Worm (Caenorhabditis elegans) whole organism, early embryonic: ENCODE data around the gene twk-5.
"Not testable (repeated sequence)": the region's sequence is repeated elsewhere in the genome, so short reads cannot be mapped to it uniquely, and the experiment has no call there.

Source experiments
- B0310.2 ChIP-seq: sonication (generic microtip); optimal IDR thresholded peaks from 2 replicates; lab custom pipeline; 2016; ENCODE audit warnings: mild to moderate bottlenecking, missing genetic modification characterization, missing compliant biosample characterization
- F13C5.2 ChIP-seq: sonication (generic microtip); optimal IDR thresholded peaks from 2 replicates; lab custom pipeline; 2017; ENCODE audit warnings: mild to moderate bottlenecking, missing genetic modification characterization, inconsistent platforms, missing compliant biosample characterization
- aly-1 ChIP-seq: sonication (generic microtip); optimal IDR thresholded peaks from 2 replicates; lab custom pipeline; 2016; ENCODE audit warnings: missing genetic modification characterization, missing compliant biosample characterization
- ceh-13 ChIP-seq: fragments of 200-800 bp; sonication (Bioruptor generic); optimal IDR thresholded peaks from 2 replicates; lab custom pipeline; 2018; ENCODE audit warnings: mild to moderate bottlenecking, missing genetic modification characterization, missing compliant biosample characterization
- ceh-36 ChIP-seq: sonication (generic microtip); optimal IDR thresholded peaks from 2 replicates; lab custom pipeline; 2016; ENCODE audit warnings: missing genetic modification characterization, inconsistent platforms, missing compliant biosample characterization
- hmg-4 ChIP-seq: fragments of 200-800 bp; sonication (Bioruptor generic); optimal IDR thresholded peaks from 2 replicates; lab custom pipeline; 2018; ENCODE audit warnings: mild to moderate bottlenecking, missing genetic modification characterization, missing compliant biosample characterization
- hnd-1 ChIP-seq: sonication (generic microtip); optimal IDR thresholded peaks from 2 replicates; lab custom pipeline; 2016; ENCODE audit warnings: missing genetic modification characterization, missing compliant biosample characterization
- sea-1 ChIP-seq: fragments of 200-800 bp; sonication (Bioruptor generic); conservative IDR thresholded peaks from 2 replicates; pipeline ENCODE4 v1.3.6; 2022; ENCODE audit warnings: missing genetic modification characterization, missing compliant biosample characterization
- tbx-11 ChIP-seq: fragments of 200-800 bp; sonication (Bioruptor generic); IDR thresholded peaks from 2 replicates; pipeline ENCODE4 v1.3.6; 2022; ENCODE audit warnings: missing genetic modification characterization, missing compliant biosample characterization

twk-5 gene

DNA sequence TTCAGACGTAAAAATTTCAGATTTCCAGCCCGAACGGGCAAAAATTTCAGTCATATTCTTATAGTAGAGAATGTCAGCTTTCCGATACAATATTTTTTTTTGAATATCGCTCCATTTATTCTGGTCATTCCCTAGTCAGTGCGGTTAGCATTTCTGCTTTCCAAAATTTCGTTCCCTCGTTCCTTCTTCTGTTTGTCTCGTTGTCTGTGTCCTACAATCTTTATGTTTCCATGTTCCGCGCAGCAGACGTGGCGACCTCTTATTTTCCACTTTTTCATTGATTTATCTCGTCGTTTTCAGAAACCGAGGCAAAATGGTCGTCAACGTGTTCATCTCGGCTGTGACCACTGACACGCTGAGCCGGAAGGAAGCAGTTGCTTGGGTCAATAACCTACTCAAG, 42.7 kb downstream of the twk-5 start, which contains the start of gene ebp-2:
Gene ebp-2, plus strand, starts transcription at position 301 of the 400 bp plus-strand sequence.
- not testable (repeated sequence) for TF ChIP-seq ceh-13; tbx-11 (GFP tag; lab: Robert Waterston, UW); hnd-1

DNA sequence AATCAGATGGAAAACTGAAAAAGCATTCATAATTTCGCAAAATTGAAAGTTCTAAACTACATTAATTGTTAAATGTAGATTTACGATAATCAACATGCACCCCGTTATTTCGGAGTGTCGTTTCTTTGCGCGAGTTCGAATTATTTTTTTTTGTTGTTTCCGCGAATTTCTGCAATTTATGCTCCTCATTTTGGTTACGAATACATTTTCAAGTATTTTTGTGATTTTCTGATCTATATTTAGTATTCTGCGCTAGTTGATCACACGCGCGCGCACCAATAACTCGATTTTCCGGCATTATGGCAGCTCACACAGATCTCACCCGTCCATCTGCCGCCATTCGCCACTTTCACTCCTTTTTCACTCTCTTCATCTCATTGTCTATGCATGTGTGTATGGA, 44.8 kb downstream of the twk-5 start, which contains the start of gene VW02B12L.2:
Gene VW02B12L.2, minus strand, starts transcription at position 65 of the 400 bp plus-strand sequence.
- TF ChIP-seq hmg-4 (GFP tag; lab: Kevin White, UChicago) (peak; percentile 21), hnd-1 (no peak)

DNA sequence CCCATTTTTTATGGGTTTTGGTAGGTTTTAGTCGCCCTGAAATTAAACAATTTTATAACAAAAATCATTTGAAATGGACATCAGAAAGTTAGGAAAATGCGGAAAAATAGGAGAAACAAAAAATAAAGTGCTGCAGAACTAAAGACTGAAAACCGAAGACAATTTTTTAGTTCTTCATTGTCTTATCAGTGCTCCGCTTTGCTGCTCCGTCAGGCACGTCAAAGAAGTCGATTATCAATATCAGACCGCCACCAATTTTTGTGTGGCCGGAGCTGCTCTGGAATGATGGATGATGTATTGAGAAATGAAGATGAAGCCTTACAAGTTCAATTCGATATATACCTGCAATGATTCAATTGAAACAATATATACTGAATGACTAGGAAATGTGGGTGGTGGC, 46.7 kb downstream of the twk-5 start, which contains the start of gene vha-6:
Gene vha-6, minus strand, starts transcription at position 36 of the 400 bp plus-strand sequence.
- TF ChIP-seq B0310.2 (tag; lab: Kevin White, UChicago) (no peak), aly-1 (tag; lab: Kevin White, UChicago) (no peak)

DNA sequence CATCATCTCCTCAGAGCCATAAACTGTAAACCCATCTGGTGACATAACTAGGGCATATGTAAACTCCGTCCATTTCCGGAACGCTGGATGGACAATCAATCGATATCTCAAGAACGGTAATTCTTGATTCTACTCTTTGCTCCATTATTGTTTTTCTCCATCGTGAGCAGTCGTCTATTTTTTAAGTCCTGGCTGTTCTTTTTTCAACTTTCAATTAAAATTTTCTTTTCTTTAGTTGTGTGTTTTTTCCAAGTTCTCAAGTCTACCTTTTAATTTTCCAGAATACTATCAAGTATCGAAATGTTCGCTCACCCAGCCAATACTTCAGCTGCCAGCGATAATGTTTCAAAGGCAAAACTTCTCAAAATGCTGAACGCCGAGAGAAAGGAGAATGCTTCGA, 51.2 kb downstream of the twk-5 start, which contains the start of gene C05D12.5:
Gene C05D12.5, plus strand, starts transcription at position 301 of the 400 bp plus-strand sequence.
- TF ChIP-seq ceh-36 (tag; lab: Kevin White, UChicago) (no peak), ceh-13 (no peak), tbx-11 (GFP tag; lab: Robert Waterston, UW) (no peak), sea-1 (GFP tag; lab: Robert Waterston, UW) (no peak), F13C5.2 (tag; lab: Kevin White, UChicago) (no peak)
